Worm (Caenorhabditis elegans) whole organism, midembryonic: ENCODE measurements around the gene Y45F10D.2.

Experiments used
- T22C8.4 ChIP-seq: fragments of 200-800 bp; sonication (Bioruptor generic); IDR thresholded peaks from 2 replicates; pipeline ENCODE4 v1.3.6; 2022; ENCODE audit warnings: missing genetic modification characterization, missing compliant biosample characterization
- cog-1 ChIP-seq: sonication (generic microtip); optimal IDR thresholded peaks from 2 replicates; lab custom pipeline; 2016; ENCODE audit warnings: missing genetic modification characterization, missing compliant biosample characterization
- flt-1 ChIP-seq: fragments of 200-800 bp; sonication (Bioruptor generic); IDR thresholded peaks from 2 replicates; pipeline ENCODE4 v1.3.6; 2022; ENCODE audit warnings: missing genetic modification characterization, missing compliant biosample characterization
- klf-2 ChIP-seq: fragments of 200-800 bp; sonication (Bioruptor generic); conservative IDR thresholded peaks from 2 replicates; pipeline ENCODE4 v1.3.6; 2022; ENCODE audit warnings: missing genetic modification reagents, missing genetic modification characterization, missing compliant biosample characterization
- med-1 ChIP-seq: sonication (generic microtip); optimal IDR thresholded peaks from 2 replicates; lab custom pipeline; 2017; ENCODE audit warnings: missing genetic modification characterization, mild to moderate bottlenecking, missing compliant biosample characterization, antibody characterized with exemption, missing genetic modification reagents; ENCODE audit not compliant: insufficient read depth
- ref-1 ChIP-seq: fragments of 200-800 bp; sonication (Bioruptor generic); conservative IDR thresholded peaks from 2 replicates; pipeline ENCODE4 v1.3.6; 2022; ENCODE audit warnings: missing genetic modification reagents, missing genetic modification characterization, missing compliant biosample characterization
- tab-1 ChIP-seq: fragments of 200-800 bp; sonication (Bioruptor generic); IDR thresholded peaks from 2 replicates; pipeline ENCODE4 v1.3.6; 2022; ENCODE audit warnings: missing genetic modification characterization, missing compliant biosample characterization
- ztf-23 ChIP-seq: fragments of 200-800 bp; sonication (Bioruptor generic); IDR thresholded peaks from 2 replicates; pipeline ENCODE4 v1.3.6; 2022; ENCODE audit warnings: missing genetic modification reagents, missing genetic modification characterization, missing compliant biosample characterization
- ztf-29 ChIP-seq: fragments of 200-800 bp; sonication (Bioruptor generic); IDR thresholded peaks from 2 replicates; pipeline ENCODE4 v1.3.6; 2022; ENCODE audit warnings: missing genetic modification reagents, missing genetic modification characterization, missing compliant biosample characterization

Gene Y45F10D.2

ce11 chrIV:13748798-13749197, 25.7 kb downstream of the Y45F10D.2 start:
- TF ChIP-seq T22C8.4 (GFP tag; lab: Robert Waterston, UW) (no peak), med-1 (GFP tag; lab: Kevin White, UChicago) (no peak), klf-2 (GFP tag; lab: Robert Waterston, UW) (no peak), tab-1 (no peak), flt-1 (no peak), ref-1 (GFP tag; lab: Robert Waterston, UW) (no peak), ztf-23 (no peak), cog-1 (no peak), ztf-29 (GFP tag; lab: Robert Waterston, UW) (no peak)

ce11 chrIV:13745409-13745808, 29.1 kb downstream of the Y45F10D.2 start, which contains the start of gene C47A4.5:
Gene C47A4.5 (plus strand): TSS chrIV:13745709.
- TF ChIP-seq ztf-29 (GFP tag; lab: Robert Waterston, UW) (no peak), tab-1 (no peak)

ce11 chrIV:13742244-13742643, 32.2 kb downstream of the Y45F10D.2 start, which contains the start of gene C47A4.3:
Gene C47A4.3 (minus strand): TSS chrIV:13742344.
- TF ChIP-seq klf-2 (GFP tag; lab: Robert Waterston, UW): no peak
- TF ChIP-seq ztf-23: no peak
- no peak for TF ChIP-seq flt-1
- no peak for TF ChIP-seq T22C8.4 (GFP tag; lab: Robert Waterston, UW)
- no peak for TF ChIP-seq ztf-29 (GFP tag; lab: Robert Waterston, UW)
- TF ChIP-seq tab-1: no peak
- TF ChIP-seq med-1 (GFP tag; lab: Kevin White, UChicago): no peak
- TF ChIP-seq ref-1 (GFP tag; lab: Robert Waterston, UW): no peak
- TF ChIP-seq cog-1: no peak

DNA sequence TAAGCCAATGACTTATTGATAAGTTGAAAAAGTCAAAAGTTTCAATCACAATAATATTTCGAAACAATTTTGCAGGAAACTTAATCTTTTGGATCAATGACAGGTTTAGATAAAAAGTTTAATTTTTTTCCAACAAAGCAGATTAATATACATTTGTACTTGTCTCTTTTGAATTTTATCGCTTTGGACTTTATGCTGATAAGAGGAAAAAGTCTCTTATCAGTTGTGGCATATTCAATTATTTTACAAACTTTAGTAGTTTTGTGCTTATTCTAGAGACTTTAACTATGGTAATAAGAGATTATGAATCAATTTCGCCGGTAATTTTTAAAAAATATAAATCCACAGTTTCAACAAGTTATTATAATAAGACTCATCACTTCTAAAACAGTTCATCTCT, 46.6 kb downstream of the Y45F10D.2 start:
- no peak for TF ChIP-seq klf-2 (GFP tag; lab: Robert Waterston, UW)
- no peak for TF ChIP-seq ztf-23
- TF ChIP-seq cog-1: no peak
- no peak for TF ChIP-seq flt-1
- TF ChIP-seq tab-1: no peak
- TF ChIP-seq ref-1 (GFP tag; lab: Robert Waterston, UW): no peak
- TF ChIP-seq med-1 (GFP tag; lab: Kevin White, UChicago): no peak
- TF ChIP-seq T22C8.4 (GFP tag; lab: Robert Waterston, UW): no peak
- no peak for TF ChIP-seq ztf-29 (GFP tag; lab: Robert Waterston, UW)

DNA sequence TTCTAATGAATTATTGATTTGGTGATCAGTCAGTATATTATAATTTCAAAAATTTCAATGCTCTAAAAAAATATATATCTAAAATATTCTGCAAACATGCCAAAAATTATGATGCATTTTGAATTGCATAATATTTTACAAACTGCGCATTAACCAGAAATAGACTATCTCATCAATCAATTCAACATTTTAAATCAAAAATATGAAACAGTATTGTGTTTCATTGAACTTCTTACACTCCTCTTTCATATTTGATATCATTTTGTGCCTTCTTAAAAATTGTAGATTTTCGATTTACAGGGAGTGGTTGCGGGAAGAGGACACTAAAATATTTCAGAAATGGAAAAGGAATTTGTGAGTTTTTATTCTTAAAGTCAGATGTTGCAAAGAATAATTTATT, 47.8 kb downstream of the Y45F10D.2 start, which contains the start of gene ent-4:
ent-4 (plus strand) TSS at position 301 of the 400 bp plus-strand sequence.
- TF ChIP-seq ref-1 (GFP tag; lab: Robert Waterston, UW) (no peak), tab-1 (no peak), ztf-23 (no peak), klf-2 (GFP tag; lab: Robert Waterston, UW) (no peak), med-1 (GFP tag; lab: Kevin White, UChicago) (no peak), ztf-29 (GFP tag; lab: Robert Waterston, UW) (no peak), cog-1 (no peak), flt-1 (no peak), T22C8.4 (GFP tag; lab: Robert Waterston, UW) (no peak)

DNA sequence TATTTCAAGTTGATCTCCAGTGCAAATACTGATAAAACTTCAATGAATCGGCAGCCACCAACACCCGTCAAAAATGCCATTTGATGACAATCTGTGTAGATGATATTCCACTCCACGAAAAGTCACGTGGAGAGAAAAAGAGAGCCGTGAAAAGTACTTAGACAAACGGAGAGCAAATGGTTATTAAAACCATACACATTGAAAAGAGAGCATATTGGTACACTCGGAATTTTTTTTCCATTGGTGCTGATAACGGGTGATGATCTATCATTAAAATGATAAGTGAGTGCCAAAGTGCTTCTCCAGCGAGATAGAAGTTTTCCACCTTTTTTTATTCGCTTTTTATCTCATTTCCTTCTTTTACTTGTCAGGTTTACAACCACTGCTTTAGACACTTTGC, 49.3 kb downstream of the Y45F10D.2 start:
- TF ChIP-seq tab-1 (no peak), med-1 (GFP tag; lab: Kevin White, UChicago) (no peak), ztf-23 (no peak), cog-1 (no peak), ztf-29 (GFP tag; lab: Robert Waterston, UW) (no peak), ref-1 (GFP tag; lab: Robert Waterston, UW) (no peak), klf-2 (GFP tag; lab: Robert Waterston, UW) (no peak), T22C8.4 (GFP tag; lab: Robert Waterston, UW) (no peak), flt-1 (no peak)
